Worm (Caenorhabditis elegans): ENCODE measurements around the gene zig-8.

Gene zig-8

DNA sequence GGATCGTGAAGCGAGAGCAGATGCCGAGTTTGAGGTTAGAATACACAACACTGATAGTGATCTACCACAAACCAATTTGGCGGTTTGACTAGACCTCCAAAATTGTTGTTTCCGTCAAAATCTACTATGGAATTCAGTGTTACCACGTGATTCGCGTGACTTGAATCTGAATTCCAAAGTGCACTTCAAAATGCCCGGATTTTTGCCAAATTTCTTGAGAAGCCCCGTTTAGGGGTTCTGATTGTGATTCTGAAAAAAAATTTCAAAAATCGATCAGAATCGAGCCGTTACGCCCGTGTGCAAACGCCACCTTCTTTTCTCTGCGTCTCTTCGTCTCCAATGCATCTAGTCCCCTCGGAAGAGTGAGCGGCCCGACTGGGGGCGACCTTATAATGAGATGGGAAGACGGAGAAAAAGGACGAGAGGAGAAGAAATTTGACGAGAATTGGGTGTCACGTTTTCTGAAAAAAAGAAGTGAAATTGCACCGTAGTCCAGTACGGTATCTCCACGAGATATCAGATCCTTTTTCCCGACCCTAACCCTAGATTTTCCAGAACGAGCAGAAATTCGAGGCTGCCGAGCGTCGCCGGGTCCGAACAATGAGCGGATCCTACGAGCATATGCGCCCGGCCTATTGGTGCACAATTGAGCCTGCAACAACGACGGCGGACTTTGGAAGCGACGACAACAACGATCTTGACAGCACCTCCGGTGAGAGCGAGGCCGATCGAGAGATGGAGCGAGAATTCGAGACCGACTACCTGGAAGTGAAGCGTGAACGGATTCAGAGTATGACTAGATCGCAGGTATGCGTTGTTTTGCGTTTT is 48.0 kb upstream of the zig-8 start (continued):
- no peak for TF ChIP-seq ceh-82 (tag; optimal IDR thresholded peaks at IDR 0.05)
- no peak for TF ChIP-seq rnt-1 (tag; optimal IDR thresholded peaks at IDR 0.05)
- TF ChIP-seq fkh-4 (tag; optimal IDR thresholded peaks at IDR 0.05; ENCODE audit: borderline replicate concordance): no peak
- TF ChIP-seq nhr-47 (tag; optimal IDR thresholded peaks at IDR 0.05): peak; percentile 42
- TF ChIP-seq nhr-76 (tag; optimal IDR thresholded peaks at IDR 0.05): no peak
- no peak for TF ChIP-seq nhr-28 (tag; optimal IDR thresholded peaks at IDR 0.05)
- TF ChIP-seq pax-3 (tag; optimal IDR thresholded peaks at IDR 0.05): no peak
- no peak for TF ChIP-seq ceh-63 (GFP tag; optimal IDR thresholded peaks at IDR 0.05)
- TF ChIP-seq xbp-1 (tag; optimal IDR thresholded peaks at IDR 0.05): peak; percentile 6
- TF ChIP-seq ztf-4 (tag; optimal IDR thresholded peaks at IDR 0.05): no peak
- no peak for TF ChIP-seq unc-130 (tag; optimal IDR thresholded peaks at IDR 0.05)
- no peak for TF ChIP-seq pqm-1 (tag; optimal IDR thresholded peaks at IDR 0.05)
- TF ChIP-seq dpl-1 (GFP tag; optimal IDR thresholded peaks at IDR 0.05): no peak
- TF ChIP-seq lin-15B (tag; optimal IDR thresholded peaks at IDR 0.05): no peak
- peak in 1 of 2 experiments; percentile 29 for TF ChIP-seq lin-35 (GFP tag; optimal IDR thresholded peaks at IDR 0.05)
- TF ChIP-seq ceh-8 (GFP tag; optimal IDR thresholded peaks at IDR 0.05): no peak
- no peak for TF ChIP-seq C04F5.9 (tag; optimal IDR thresholded peaks at IDR 0.05)
- TF ChIP-seq nhr-12 (tag; optimal IDR thresholded peaks at IDR 0.05): no peak
- no peak for TF ChIP-seq nhr-84 (tag; optimal IDR thresholded peaks at IDR 0.05)
- TF ChIP-seq fkh-8 (tag; optimal IDR thresholded peaks at IDR 0.05): no peak
- TF ChIP-seq unc-98 (GFP tag; IDR thresholded peaks at IDR 0.05): no peak
- TF ChIP-seq ama-1 (optimal IDR thresholded peaks at IDR 0.05): peak; percentile 65
- no peak for TF ChIP-seq fkh-10 (GFP tag; optimal IDR thresholded peaks at IDR 0.05)
- TF ChIP-seq mef-2 (tag; optimal IDR thresholded peaks at IDR 0.05): no peak
- TF ChIP-seq grh-1 (GFP tag; IDR thresholded peaks at IDR 0.05): no peak
- TF ChIP-seq ceh-90 (tag; optimal IDR thresholded peaks at IDR 0.05): no peak
- no peak for TF ChIP-seq ceh-88 (GFP tag; IDR thresholded peaks at IDR 0.05)
- no peak for TF ChIP-seq dsc-1 (tag; optimal IDR thresholded peaks at IDR 0.05)
- TF ChIP-seq fos-1 (tag; optimal IDR thresholded peaks at IDR 0.05): peak; percentile 13
- TF ChIP-seq sox-4 (tag; optimal IDR thresholded peaks at IDR 0.05): no peak
- TF ChIP-seq aha-1 (tag; optimal IDR thresholded peaks at IDR 0.05): no peak
- TF ChIP-seq lsy-2 (tag; optimal IDR thresholded peaks at IDR 0.05): peak in 1 of 2 experiments; percentile 62
- TF ChIP-seq jun-1 (tag; optimal IDR thresholded peaks at IDR 0.05): no peak
- peak; percentile 38 for TF ChIP-seq blmp-1 (tag; optimal IDR thresholded peaks at IDR 0.05)
- no peak for TF ChIP-seq hlh-4 (tag; optimal IDR thresholded peaks at IDR 0.05)
- no peak for TF ChIP-seq egl-13 (tag; optimal IDR thresholded peaks at IDR 0.05)
- TF ChIP-seq tbx-2 (tag; optimal IDR thresholded peaks at IDR 0.05): no peak
- no peak for TF ChIP-seq unc-62 (GFP tag; optimal IDR thresholded peaks at IDR 0.05)
- no peak for TF ChIP-seq ztf-11 (tag; optimal IDR thresholded peaks at IDR 0.05)
- TF ChIP-seq C34B4.2 (tag; optimal IDR thresholded peaks at IDR 0.05): no peak
- TF ChIP-seq lin-14 (GFP tag; optimal IDR thresholded peaks at IDR 0.05): peak; percentile 45
- peak; percentile 13 for TF ChIP-seq mep-1 (tag; optimal IDR thresholded peaks at IDR 0.05)
- TF ChIP-seq efl-1 (optimal IDR thresholded peaks at IDR 0.05): no peak
- TF ChIP-seq efl-1 (GFP tag; optimal IDR thresholded peaks at IDR 0.05 in 1 of 2): peak in 1 of 2 experiments; percentile 94
- TF ChIP-seq efl-3 (GFP tag; optimal IDR thresholded peaks at IDR 0.05): no peak
- TF ChIP-seq F16B12.6 (tag; optimal IDR thresholded peaks at IDR 0.05): no peak
- TF ChIP-seq ces-1 (GFP tag; optimal IDR thresholded peaks at IDR 0.05): no peak
- TF ChIP-seq snpc-4 (tag; optimal IDR thresholded peaks at IDR 0.05): no peak
- TF ChIP-seq hlh-17 (GFP tag; optimal IDR thresholded peaks at IDR 0.05; ENCODE audit: borderline replicate concordance): no peak
- peak; percentile 29 for TF ChIP-seq lin-13 (GFP tag; optimal IDR thresholded peaks at IDR 0.05)
- no peak for TF ChIP-seq nhr-20 (tag; optimal IDR thresholded peaks at IDR 0.05)
- TF ChIP-seq aly-2 (tag; optimal IDR thresholded peaks at IDR 0.05): no peak
- no peak for TF ChIP-seq ets-5 (GFP tag; IDR thresholded peaks at IDR 0.05)
